Worm (Caenorhabditis elegans): Measurements from ENCODE around the gene snpn-1.

DNA sequence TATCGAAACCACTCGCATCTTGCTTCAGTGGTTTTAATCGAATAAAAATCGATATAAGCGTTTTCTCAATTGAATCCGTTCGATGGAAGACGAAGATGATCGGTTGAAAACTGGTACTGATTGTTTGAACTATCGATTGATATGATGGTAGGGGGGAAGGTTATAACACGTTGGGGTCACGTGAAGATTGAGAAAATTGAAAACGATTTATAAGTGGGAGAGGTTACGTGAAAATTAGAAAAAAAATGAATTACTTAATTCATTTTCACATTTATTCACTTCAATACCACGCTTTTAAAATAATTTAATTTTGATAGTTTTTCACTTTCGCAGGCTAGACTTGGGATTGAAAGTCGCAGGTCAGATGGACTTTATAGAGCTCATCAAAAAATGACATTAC lies 29.9 kb downstream of the snpn-1 start, which contains the start of gene C09B9.7:
- TF ChIP-seq dao-5 (tag; optimal IDR thresholded peaks at IDR 0.05) (no peak), him-1 (tag; optimal IDR thresholded peaks at IDR 0.05) (no peak)

Measured in whole organism, L4/young adult.